Worm (Caenorhabditis elegans) whole organism, young adult: ENCODE results near the gene srh-216.

Experiments
- B0336.3 ChIP-seq: fragments of 200-800 bp; sonication (Bioruptor generic); IDR thresholded peaks from 2 replicates; pipeline ENCODE4 v1.3.6; 2022; ENCODE audit warnings: missing genetic modification characterization, missing compliant biosample characterization
- F39B2.1 ChIP-seq: fragments of 200-800 bp; sonication (Bioruptor generic); IDR thresholded peaks from 2 replicates; pipeline ENCODE4 v1.3.6; 2022; ENCODE audit warnings: missing genetic modification reagents, missing genetic modification characterization, missing compliant biosample characterization
- K11D2.4 ChIP-seq: fragments of 200-800 bp; sonication (Bioruptor generic); IDR thresholded peaks from 2 replicates; pipeline ENCODE4 v1.3.6; 2022; ENCODE audit warnings: missing genetic modification reagents, missing genetic modification characterization, missing compliant biosample characterization
- K12H6.12 ChIP-seq: fragments of 200-800 bp; sonication (Bioruptor generic); optimal IDR thresholded peaks from 2 replicates; lab custom pipeline; 2018; ENCODE audit warnings: mild to moderate bottlenecking, missing genetic modification characterization, missing compliant biosample characterization
- T07F8.4 ChIP-seq: sonication (generic microtip); optimal IDR thresholded peaks from 2 replicates; lab custom pipeline; 2016; ENCODE audit warnings: mild to moderate bottlenecking, missing genetic modification characterization, moderate library complexity, missing compliant biosample characterization
- Y53F4B.3 ChIP-seq: fragments of 200-800 bp; sonication (Bioruptor generic); IDR thresholded peaks from 2 replicates; pipeline ENCODE4 v1.3.6; 2022; ENCODE audit warnings: missing genetic modification reagents, missing genetic modification characterization, missing compliant biosample characterization
- Y67H2A.10 ChIP-seq: fragments of 200-800 bp; sonication (Bioruptor generic); conservative IDR thresholded peaks from 2 replicates; pipeline ENCODE4 v1.3.6; 2022; ENCODE audit warnings: missing genetic modification reagents, missing genetic modification characterization, missing compliant biosample characterization
- akir-1 ChIP-seq: fragments of 200-800 bp; sonication (Bioruptor generic); optimal IDR thresholded peaks from 2 replicates; lab custom pipeline; 2018; ENCODE audit warnings: mild to moderate bottlenecking, missing genetic modification characterization, moderate library complexity, missing compliant biosample characterization
- aptf-2 ChIP-seq: fragments of 200-800 bp; sonication (Bioruptor generic); conservative IDR thresholded peaks from 2 replicates; pipeline ENCODE4 v1.3.6; 2022; ENCODE audit warnings: missing genetic modification reagents, missing genetic modification characterization, missing compliant biosample characterization
- atf-7 ChIP-seq: sonication (generic microtip); optimal IDR thresholded peaks from 2 replicates; lab custom pipeline; 2017; ENCODE audit warnings: mild to moderate bottlenecking, missing genetic modification characterization, missing compliant biosample characterization
- attf-3 ChIP-seq: fragments of 200-800 bp; sonication (Bioruptor generic); conservative IDR thresholded peaks from 2 replicates; pipeline ENCODE4 v1.3.6; 2022; ENCODE audit warnings: missing genetic modification reagents, missing genetic modification characterization, missing compliant biosample characterization
- bed-2 ChIP-seq: fragments of 200-800 bp; sonication (Bioruptor generic); IDR thresholded peaks from 2 replicates; pipeline ENCODE4 v1.3.6; 2022; ENCODE audit warnings: missing genetic modification reagents, missing genetic modification characterization, missing compliant biosample characterization
- die-1 ChIP-seq: sonication (generic microtip); optimal IDR thresholded peaks from 2 replicates; lab custom pipeline; 2016; ENCODE audit warnings: missing genotype, mild to moderate bottlenecking, missing genetic modification characterization, missing compliant biosample characterization
- dox-1 ChIP-seq: fragments of 200-800 bp; sonication (Bioruptor generic); IDR thresholded peaks from 2 replicates; pipeline ENCODE4 v1.3.6; 2022; ENCODE audit warnings: missing genetic modification reagents, missing genetic modification characterization, missing compliant biosample characterization
- egl-18 ChIP-seq: fragments of 200-800 bp; sonication (Bioruptor generic); IDR thresholded peaks from 2 replicates; pipeline ENCODE4 v1.3.6; 2022; ENCODE audit warnings: missing genetic modification reagents, missing genetic modification characterization, missing compliant biosample characterization
- egl-44 ChIP-seq: fragments of 200-800 bp; sonication (Bioruptor generic); IDR thresholded peaks from 2 replicates; pipeline ENCODE4 v1.3.6; 2022; ENCODE audit warnings: missing genetic modification reagents, missing genetic modification characterization, missing compliant biosample characterization
- egrh-3 ChIP-seq: fragments of 200-800 bp; sonication (Bioruptor generic); IDR thresholded peaks from 2 replicates; pipeline ENCODE4 v1.3.6; 2022; ENCODE audit warnings: missing genetic modification reagents, missing genetic modification characterization, missing compliant biosample characterization
- gei-17 ChIP-seq: fragments of 200-800 bp; sonication (Bioruptor generic); optimal IDR thresholded peaks from 2 replicates; lab custom pipeline; 2018; ENCODE audit warnings: mild to moderate bottlenecking, missing genetic modification characterization, missing compliant biosample characterization
- hlh-12 ChIP-seq: sonication (generic microtip); optimal IDR thresholded peaks from 2 replicates; lab custom pipeline; 2016; ENCODE audit warnings: missing genetic modification characterization, missing compliant biosample characterization
- hlh-26 ChIP-seq: fragments of 200-800 bp; sonication (Bioruptor generic); conservative IDR thresholded peaks from 2 replicates; pipeline ENCODE4 v1.3.6; 2022; ENCODE audit warnings: missing genetic modification reagents, missing genetic modification characterization, missing compliant biosample characterization
- hmg-1.2 ChIP-seq: fragments of 200-800 bp; sonication (Bioruptor generic); IDR thresholded peaks from 2 replicates; pipeline ENCODE4 v1.3.6; 2022; ENCODE audit warnings: missing genetic modification reagents, missing genetic modification characterization, missing compliant biosample characterization
- let-526 ChIP-seq: fragments of 200-800 bp; sonication (Bioruptor generic); IDR thresholded peaks from 2 replicates; pipeline ENCODE4 v1.3.6; 2022; ENCODE audit warnings: missing genetic modification reagents, missing genetic modification characterization, missing compliant biosample characterization
- lin-40 ChIP-seq: sonication (generic microtip); optimal IDR thresholded peaks from 2 replicates; lab custom pipeline; 2016; ENCODE audit warnings: missing genetic modification characterization, mild to moderate bottlenecking, missing compliant biosample characterization, missing genotype, missing genetic modification reagents
- madf-10 ChIP-seq: sonication (generic microtip); optimal IDR thresholded peaks from 2 replicates; lab custom pipeline; 2016; ENCODE audit warnings: mild to moderate bottlenecking, missing genetic modification characterization, missing compliant biosample characterization
- madf-6 ChIP-seq: fragments of 200-800 bp; sonication (Bioruptor generic); IDR thresholded peaks from 2 replicates; pipeline ENCODE4 v1.3.6; 2022; ENCODE audit warnings: missing genetic modification reagents, missing genetic modification characterization, missing compliant biosample characterization
- madf-8 ChIP-seq: fragments of 200-800 bp; sonication (Bioruptor generic); conservative IDR thresholded peaks from 2 replicates; pipeline ENCODE4 v1.3.6; 2022; ENCODE audit warnings: missing genetic modification reagents, missing genetic modification characterization, missing compliant biosample characterization
- nhr-120 ChIP-seq: fragments of 200-800 bp; sonication (Bioruptor generic); IDR thresholded peaks from 2 replicates; pipeline ENCODE4 v1.3.6; 2022; ENCODE audit warnings: missing genetic modification characterization, missing compliant biosample characterization
- pbrm-1 ChIP-seq: fragments of 200-800 bp; sonication (Bioruptor generic); IDR thresholded peaks from 2 replicates; pipeline ENCODE4 v1.3.6; 2022; ENCODE audit warnings: missing genetic modification reagents, missing genetic modification characterization, missing compliant biosample characterization
- pha-4 ChIP-seq: fragments of 150-350 bp; sonication (generic microtip); optimal IDR thresholded peaks from 2 replicates; lab custom pipeline; 2014; ENCODE audit warnings: missing biosample characterization, missing genetic modification reagents, missing genetic modification characterization
- sptf-2 ChIP-seq: fragments of 200-800 bp; sonication (Bioruptor generic); optimal IDR thresholded peaks from 2 replicates; lab custom pipeline; 2018; ENCODE audit warnings: mild to moderate bottlenecking, missing genetic modification characterization, missing compliant biosample characterization
- unc-62 ChIP-seq: fragments of 150-350 bp; optimal IDR thresholded peaks from 2 replicates; lab custom pipeline; 2014; ENCODE audit warnings: missing biosample characterization, missing genetic modification reagents, missing genetic modification characterization
- xnd-1 ChIP-seq: sonication (generic microtip); optimal IDR thresholded peaks from 2 replicates; lab custom pipeline; 2016; ENCODE audit warnings: missing genotype, missing genetic modification reagents, missing genetic modification characterization, missing compliant biosample characterization
- ztf-25 ChIP-seq: fragments of 200-800 bp; sonication (Bioruptor generic); IDR thresholded peaks from 2 replicates; pipeline ENCODE4 v1.3.6; 2022; ENCODE audit warnings: missing genetic modification reagents, missing genetic modification characterization, missing compliant biosample characterization
- ztf-28 ChIP-seq: fragments of 200-800 bp; sonication (Bioruptor generic); IDR thresholded peaks from 2 replicates; pipeline ENCODE4 v1.3.6; 2022; ENCODE audit warnings: missing genetic modification reagents, missing genetic modification characterization, missing compliant biosample characterization
- ztf-3 ChIP-seq: fragments of 200-800 bp; sonication (Bioruptor generic); optimal IDR thresholded peaks from 2 replicates; lab custom pipeline; 2018; ENCODE audit warnings: mild to moderate bottlenecking, missing genetic modification characterization, missing compliant biosample characterization

Gene srh-216

DNA sequence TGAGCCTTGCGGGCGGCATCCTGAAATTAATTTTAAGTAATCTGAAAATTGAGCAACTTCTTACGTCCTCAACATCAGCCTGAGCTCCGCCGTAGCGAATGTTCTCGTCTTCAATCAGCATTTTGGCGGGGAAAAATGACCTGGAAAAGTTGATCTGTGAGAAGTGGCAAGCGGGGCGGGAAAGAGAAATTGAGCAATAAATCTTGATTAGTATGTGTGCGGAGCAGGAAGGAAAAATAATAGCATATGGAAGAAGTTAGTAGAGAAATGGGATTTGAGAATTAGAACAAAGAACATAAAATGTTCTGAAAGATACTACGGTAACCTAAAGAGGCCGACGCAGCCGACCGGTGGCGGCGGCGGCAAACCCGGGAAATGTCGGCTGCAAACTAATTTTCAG lies 7.6 kb upstream of the srh-216 start, which contains the start of gene tni-3 (continued):
- TF ChIP-seq nhr-120 (GFP tag; lab: Robert Waterston, UW), result no peak
- TF ChIP-seq ztf-3 (GFP tag; lab: Kevin White, UChicago), result no peak
- TF ChIP-seq bed-2 (GFP tag; lab: Robert Waterston, UW), result no peak

DNA sequence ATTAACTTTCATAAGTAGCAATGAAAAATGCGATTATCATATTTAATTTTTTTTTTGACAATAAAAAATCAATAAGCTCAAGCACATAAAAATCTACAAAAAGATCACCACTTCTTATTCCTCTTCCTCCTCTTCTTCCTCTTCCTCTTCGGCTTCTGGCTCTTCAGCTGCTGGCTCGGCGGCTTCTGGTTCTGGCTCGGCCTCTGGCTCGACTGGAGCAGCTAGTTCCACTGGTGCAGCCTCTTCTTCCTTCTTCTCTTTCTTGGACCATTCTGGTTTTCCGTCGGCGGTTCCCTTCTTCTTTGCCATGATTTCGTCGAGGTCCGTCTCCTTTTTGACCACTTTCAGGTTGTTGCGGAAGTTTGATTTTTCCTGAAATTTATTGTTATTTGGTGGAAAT lies 6.3 kb upstream of the srh-216 start:
- TF ChIP-seq egrh-3 (GFP tag; lab: Robert Waterston, UW), result peak; percentile 52; the same call in 1 of the 2 replicates
- TF ChIP-seq akir-1 (GFP tag; lab: Kevin White, UChicago), result no peak

DNA sequence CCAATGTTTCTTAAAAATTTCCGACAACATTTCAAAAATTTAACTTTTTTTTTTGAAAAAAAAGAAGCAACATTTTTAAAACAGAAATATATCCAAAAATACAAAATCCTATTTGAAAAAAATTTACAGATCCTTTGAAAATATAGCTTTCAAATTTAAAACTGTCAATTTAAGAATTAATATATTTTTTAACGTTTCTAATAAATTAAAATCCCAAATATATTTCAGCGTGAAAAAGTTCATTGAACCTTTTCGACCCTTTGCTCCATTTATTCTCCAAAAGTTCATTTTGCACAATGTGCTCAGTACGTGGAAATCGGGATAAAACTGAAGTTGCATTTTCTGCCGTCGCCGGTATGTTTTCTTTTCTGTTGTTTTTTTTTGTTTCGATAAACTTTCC lies 5.5 kb upstream of the srh-216 start, which contains the start of gene phy-3:
phy-3 (plus strand) TSS at position 301 of the 400 bp plus-strand sequence.
- TF ChIP-seq atf-7 (tag; lab: Kevin White, UChicago) (no peak), madf-6 (GFP tag; lab: Robert Waterston, UW) (no peak), lin-40 (tag; lab: Kevin White, UChicago) (no peak), hlh-12 (tag; lab: Kevin White, UChicago) (no peak), Y67H2A.10 (GFP tag; lab: Robert Waterston, UW) (no peak), die-1 (no peak), egl-18 (GFP tag; lab: Robert Waterston, UW) (no peak), let-526 (GFP tag; lab: Robert Waterston, UW) (no peak), madf-10 (tag; lab: Kevin White, UChicago) (no peak), pbrm-1 (GFP tag; lab: Robert Waterston, UW) (no peak), egl-44 (GFP tag; lab: Robert Waterston, UW) (no peak), hlh-26 (no peak)

ce11 chrV:16831921-16832320 lies 4.5 kb upstream of the srh-216 start, which contains the start of gene srh-215:
srh-215 (minus strand) TSS chrV:16832021.
- TF ChIP-seq aptf-2 (GFP tag; lab: Robert Waterston, UW) (no peak), ztf-28 (no peak), K11D2.4 (GFP tag; lab: Robert Waterston, UW) (no peak), Y53F4B.3 (GFP tag; lab: Robert Waterston, UW) (no peak), madf-8 (GFP tag; lab: Robert Waterston, UW) (no peak), dox-1 (no peak), Y67H2A.10 (GFP tag; lab: Robert Waterston, UW) (no peak), K12H6.12 (tag; lab: Kevin White, UChicago) (no peak), hmg-1.2 (GFP tag; lab: Robert Waterston, UW) (no peak), xnd-1 (tag; lab: Kevin White, UChicago) (no peak)

ce11 chrV:16831310-16831709 lies 3.9 kb upstream of the srh-216 start:
- no peak for TF ChIP-seq sptf-2
- TF ChIP-seq attf-3 (GFP tag; lab: Robert Waterston, UW), result no peak
- no peak for TF ChIP-seq gei-17 (GFP tag; lab: Kevin White, UChicago)
- TF ChIP-seq egl-18 (GFP tag; lab: Robert Waterston, UW), result no peak

- TF ChIP-seq madf-10 (tag; lab: Kevin White, UChicago), result no peak
- no peak for TF ChIP-seq F39B2.1 (GFP tag; lab: Robert Waterston, UW)
- TF ChIP-seq pha-4 (tag; lab: Kevin White, UChicago), result no peak
- TF ChIP-seq ztf-25 (GFP tag; lab: Robert Waterston, UW), result no peak
- TF ChIP-seq gei-17 (GFP tag; lab: Kevin White, UChicago), result no peak
- TF ChIP-seq B0336.3 (GFP tag; lab: Robert Waterston, UW), result no peak
- no peak for TF ChIP-seq unc-62 (GFP tag; lab: Kevin White, UChicago)
- no peak for TF ChIP-seq K12H6.12 (tag; lab: Kevin White, UChicago)
- no peak for TF ChIP-seq T07F8.4 (tag; lab: Kevin White, UChicago)
These were observed 2.0 kb upstream of the srh-216 start, which contains the start of gene srh-214 for ce11 chrV:16829396-16829795. srh-214 (minus strand) TSS chrV:16829755.
